Fruit fly (Drosophila melanogaster) whole organism, embryonic: ENCODE measurements around the gene asun.

Experiments used
- Atf3 ChIP-seq: fragments of 200-800 bp; sonication (Bioruptor generic); optimal IDR thresholded peaks from 3 replicates; lab custom pipeline; 2016; ENCODE audit warnings: missing biosample characterization, missing genetic modification characterization
- Awh ChIP-seq: fragments of 200-800 bp; sonication (Bioruptor generic); IDR thresholded peaks from 2 replicates; pipeline ENCODE4, ENCODE4 v1.3.6; 2022; ENCODE audit warnings: missing biosample characterization, missing genetic modification characterization
- Bdp1 ChIP-seq: fragments of 200-800 bp; sonication (Bioruptor generic); optimal IDR thresholded peaks from 3 replicates; lab custom pipeline; 2016; ENCODE audit warnings: missing biosample characterization, missing genetic modification characterization
- CG11456 ChIP-seq: fragments of 200-800 bp; sonication (Bioruptor generic); IDR thresholded peaks from 3 replicates; pipeline ENCODE4 v1.3.6; 2022; ENCODE audit warnings: missing biosample characterization, missing genetic modification characterization
- CG13123 ChIP-seq: fragments of 200-800 bp; sonication (Bioruptor generic); optimal IDR thresholded peaks from 2 replicates; lab custom pipeline; 2016; ENCODE audit warnings: missing biosample characterization, missing genetic modification characterization
- CG14860 ChIP-seq: fragments of 200-800 bp; sonication (Bioruptor generic); IDR thresholded peaks from 3 replicates; pipeline ENCODE4 v1.3.6; 2022; ENCODE audit warnings: missing biosample characterization, missing genetic modification characterization; ENCODE audit not compliant: partially characterized antibody
- CG15696 ChIP-seq: fragments of 200-800 bp; sonication (Bioruptor generic); optimal IDR thresholded peaks from 2 replicates; lab custom pipeline; 2019; ENCODE audit warnings: missing biosample characterization, mild to moderate bottlenecking, missing genetic modification characterization, moderate library complexity
- CG1602 ChIP-seq: fragments of 200-800 bp; sonication (Bioruptor generic); optimal IDR thresholded peaks from 3 replicates; lab custom pipeline; 2016; ENCODE audit warnings: missing biosample characterization, missing genetic modification characterization
- CG1647 ChIP-seq: fragments of 200-800 bp; sonication (Bioruptor generic); optimal IDR thresholded peaks from 3 replicates; lab custom pipeline; 2016; ENCODE audit warnings: missing biosample characterization, missing genetic modification characterization
- CG16815 ChIP-seq: fragments of 200-800 bp; sonication (Bioruptor generic); optimal IDR thresholded peaks from 3 replicates; lab custom pipeline; 2017; ENCODE audit warnings: missing biosample characterization, mild to moderate bottlenecking, missing genetic modification characterization
- CG17361 ChIP-seq: fragments of 200-800 bp; sonication (Bioruptor generic); IDR thresholded peaks from 3 replicates; pipeline ENCODE4 v1.3.6; 2022; ENCODE audit warnings: missing biosample characterization, missing genetic modification characterization
- CG17829 ChIP-seq: fragments of 200-800 bp; optimal IDR thresholded peaks from 2 replicates; lab custom pipeline; 2019; ENCODE audit warnings: missing biosample characterization, mild to moderate bottlenecking, missing genetic modification characterization, moderate library complexity
- CG3163 ChIP-seq: fragments of 200-800 bp; sonication (Bioruptor generic); optimal IDR thresholded peaks from 3 replicates; lab custom pipeline; 2016; ENCODE audit warnings: missing biosample characterization, missing genetic modification characterization
- CG34422 ChIP-seq: fragments of 200-800 bp; sonication (Bioruptor generic); IDR thresholded peaks from 3 replicates; pipeline ENCODE4 v1.3.6; 2022; ENCODE audit warnings: missing biosample characterization, missing genetic modification characterization
- CG3838 ChIP-seq: fragments of 200-800 bp; sonication (Bioruptor generic); optimal IDR thresholded peaks from 3 replicates; lab custom pipeline; 2016; ENCODE audit warnings: missing biosample characterization, missing genetic modification characterization
- CG4617 ChIP-seq: fragments of 200-800 bp; sonication (Bioruptor generic); optimal IDR thresholded peaks from 3 replicates; lab custom pipeline; 2016; ENCODE audit warnings: missing biosample characterization, missing genetic modification characterization, borderline replicate concordance
- CG6254 ChIP-seq: fragments of 200-800 bp; sonication (Bioruptor generic); optimal IDR thresholded peaks from 3 replicates; lab custom pipeline; 2017; ENCODE audit warnings: mild to moderate bottlenecking, missing biosample characterization, missing genetic modification reagents, missing genetic modification characterization
- CG7786 ChIP-seq: fragments of 200-800 bp; sonication (Bioruptor generic); optimal IDR thresholded peaks from 2 replicates; lab custom pipeline; 2016; ENCODE audit warnings: missing biosample characterization, missing genetic modification characterization
- CG7963 ChIP-seq: fragments of 200-800 bp; sonication (Bioruptor generic); IDR thresholded peaks from 3 replicates; pipeline ENCODE4 v1.3.6; 2022; ENCODE audit warnings: missing biosample characterization, missing genetic modification characterization; ENCODE audit not compliant: partially characterized antibody
- CG8290 ChIP-seq, 3 experiments: fragments of 200-800 bp; sonication (Bioruptor generic); optimal IDR thresholded peaks; 2 replicates each; lab custom pipeline; 2016 to 2019; ENCODE audit warnings: missing biosample characterization in 3 of 3, missing genetic modification characterization in 3 of 3, mild to moderate bottlenecking in 2 of 3, moderate library complexity in 1 of 3
- E2f2 ChIP-seq: fragments of 200-800 bp; sonication (Bioruptor generic); IDR thresholded peaks from 2 replicates; pipeline ENCODE4 v1.3.6; 2022; ENCODE audit warnings: missing biosample characterization, missing genetic modification characterization
- H2.0 ChIP-seq: fragments of 200-800 bp; sonication (Bioruptor generic); IDR thresholded peaks from 2 replicates; pipeline ENCODE4 v1.3.6; 2022; ENCODE audit warnings: missing biosample characterization, missing genetic modification characterization
- HLHmδ ChIP-seq: fragments of 200-800 bp; sonication (Bioruptor generic); optimal IDR thresholded peaks from 2 replicates; lab custom pipeline; 2018; ENCODE audit warnings: missing biosample characterization, mild to moderate bottlenecking, missing genetic modification characterization, moderate library complexity
- NfI ChIP-seq: fragments of 200-800 bp; sonication (Bioruptor generic); optimal IDR thresholded peaks from 3 replicates; lab custom pipeline; 2018; ENCODE audit warnings: missing biosample characterization, mild to moderate bottlenecking, missing genetic modification characterization, moderate library complexity
- Opbp ChIP-seq: fragments of 200-800 bp; sonication (Bioruptor generic); IDR thresholded peaks from 3 replicates; pipeline ENCODE4 v1.3.6; 2022; ENCODE audit warnings: missing biosample characterization, missing genetic modification characterization; ENCODE audit not compliant: partially characterized antibody
- Rfx ChIP-seq: fragments of 200-800 bp; sonication (Bioruptor generic); IDR thresholded peaks from 2 replicates; pipeline ENCODE4 v1.3.6; 2022; ENCODE audit warnings: missing biosample characterization, missing genetic modification characterization
- al ChIP-seq: fragments of 200-800 bp; sonication (Bioruptor generic); IDR thresholded peaks from 2 replicates; pipeline ENCODE4 v1.3.6; 2022; ENCODE audit warnings: missing biosample characterization, missing genetic modification characterization
- ash1 ChIP-seq: fragments of 200-800 bp; sonication (Bioruptor generic); optimal IDR thresholded peaks from 2 replicates; lab custom pipeline; 2018; ENCODE audit warnings: missing biosample characterization, mild to moderate bottlenecking, missing genetic modification characterization
- bbx ChIP-seq: fragments of 200-800 bp; sonication (Bioruptor generic); IDR thresholded peaks from 2 replicates; pipeline ENCODE4 v1.3.6; 2022; ENCODE audit warnings: missing biosample characterization, missing genetic modification characterization; ENCODE audit not compliant: partially characterized antibody
- cg ChIP-seq: fragments of 200-800 bp; sonication (Bioruptor generic); optimal IDR thresholded peaks from 3 replicates; lab custom pipeline; 2019; ENCODE audit warnings: missing biosample characterization, mild to moderate bottlenecking, missing genetic modification characterization, moderate library complexity
- crol ChIP-seq: fragments of 200-800 bp; sonication (Bioruptor generic); IDR thresholded peaks from 2 replicates; pipeline ENCODE4 v1.3.6; 2022; ENCODE audit warnings: missing biosample characterization, missing genetic modification characterization
- cwo ChIP-seq: fragments of 200-800 bp; sonication (Bioruptor generic); optimal IDR thresholded peaks from 3 replicates; lab custom pipeline; 2017; ENCODE audit warnings: missing biosample characterization, missing genetic modification characterization, mild to moderate bottlenecking, moderate library complexity, missing genetic modification reagents
- dysf ChIP-seq: fragments of 200-800 bp; sonication (Bioruptor generic); IDR thresholded peaks from 3 replicates; pipeline ENCODE4 v1.3.6; 2022; ENCODE audit warnings: missing biosample characterization, missing genetic modification characterization
- esg ChIP-seq: fragments of 200-800 bp; sonication (Bioruptor generic); conservative IDR thresholded peaks from 2 replicates; pipeline ENCODE4 v1.3.6; 2022; ENCODE audit warnings: missing biosample characterization, missing genetic modification characterization
- fd64A ChIP-seq: fragments of 200-800 bp; sonication (Bioruptor generic); optimal IDR thresholded peaks from 3 replicates; lab custom pipeline; 2018; ENCODE audit warnings: missing biosample characterization, mild to moderate bottlenecking, missing genetic modification characterization
- h ChIP-seq: fragments of >200 bp; optimal IDR thresholded peaks from 2 replicates; lab custom pipeline; 2017
- inv ChIP-seq: fragments of 200-800 bp; sonication (Bioruptor generic); IDR thresholded peaks from 2 replicates; pipeline ENCODE4 v1.3.6; 2022; ENCODE audit warnings: missing biosample characterization, missing genetic modification characterization; ENCODE audit not compliant: partially characterized antibody
- klu ChIP-seq: fragments of 200-800 bp; sonication (Bioruptor generic); IDR thresholded peaks from 2 replicates; pipeline ENCODE4 v1.3.6; 2022; ENCODE audit warnings: missing biosample characterization, missing genetic modification characterization
- luna ChIP-seq: fragments of 200-800 bp; sonication (Bioruptor generic); optimal IDR thresholded peaks from 2 replicates; lab custom pipeline; 2016; ENCODE audit warnings: missing biosample characterization, missing genetic modification characterization
- nerfin-1 ChIP-seq: fragments of 200-800 bp; sonication (Bioruptor generic); optimal IDR thresholded peaks from 3 replicates; lab custom pipeline; 2019; ENCODE audit warnings: missing biosample characterization, mild to moderate bottlenecking, missing genetic modification characterization, moderate library complexity
- sc ChIP-seq, 3 experiments: fragments of >200 bp in 2 of 3; fragments of 200-800 bp in 1 of 3; sonication (Bioruptor generic) in 1 of 3; optimal IDR thresholded peaks; 2 replicates in 2 of 3; 3 replicates in 1 of 3; lab custom pipeline; 2017; ENCODE audit warnings: mild to moderate bottlenecking in 1 of 3, missing biosample characterization in 1 of 3, missing genetic modification characterization in 1 of 3, missing genetic modification reagents in 1 of 3
- sisA ChIP-seq: fragments of 200-800 bp; sonication (Bioruptor generic); IDR thresholded peaks from 2 replicates; pipeline ENCODE4 v1.3.6; 2022; ENCODE audit warnings: missing biosample characterization, missing genetic modification characterization
- slbo ChIP-seq: fragments of 200-800 bp; sonication (Bioruptor generic); IDR thresholded peaks from 2 replicates; pipeline ENCODE4 v1.3.6; 2022; ENCODE audit warnings: missing biosample characterization, missing genetic modification characterization
- sob ChIP-seq: fragments of 200-800 bp; sonication (Bioruptor generic); IDR thresholded peaks from 2 replicates; pipeline ENCODE4 v1.3.6; 2022; ENCODE audit warnings: missing biosample characterization, missing genetic modification characterization
- stc ChIP-seq: fragments of 200-800 bp; sonication (Bioruptor generic); IDR thresholded peaks from 2 replicates; pipeline ENCODE4 v1.3.6; 2022; ENCODE audit warnings: missing biosample characterization, missing genetic modification characterization
- tio ChIP-seq: fragments of 200-800 bp; sonication (Bioruptor generic); optimal IDR thresholded peaks from 2 replicates; lab custom pipeline; 2017; ENCODE audit warnings: missing biosample characterization, missing genetic modification characterization, inconsistent platforms
- tll ChIP-seq, 2 experiments: fragments of 200-800 bp in 1 of 2; fragments of >200 bp in 1 of 2; sonication (Bioruptor generic) in 1 of 2; optimal IDR thresholded peaks; 2 replicates each; lab custom pipeline; 2017 to 2019; ENCODE audit warnings: missing biosample characterization in 2 of 2, missing genetic modification characterization in 2 of 2, mild to moderate bottlenecking in 1 of 2, moderate library complexity in 1 of 2
- vvl ChIP-seq: fragments of 200-800 bp; sonication (Bioruptor generic); IDR thresholded peaks from 2 replicates; pipeline ENCODE4 v1.3.6; 2022; ENCODE audit warnings: missing biosample characterization, missing genetic modification characterization
- zen2 ChIP-seq: fragments of 200-800 bp; sonication (Bioruptor generic); IDR thresholded peaks from 3 replicates; pipeline ENCODE4 v1.3.6; 2022; ENCODE audit warnings: missing biosample characterization, missing genetic modification characterization; ENCODE audit not compliant: partially characterized antibody
- zfh1 ChIP-seq: fragments of 200-800 bp; sonication (Bioruptor generic); IDR thresholded peaks from 3 replicates; pipeline ENCODE4 v1.3.6; 2022; ENCODE audit warnings: missing biosample characterization, missing genetic modification characterization

The asun gene

dm6 chr3R:16241102-16241779 is 22.8 kb upstream of the asun start (continued):
- TF ChIP-seq zfh1 (GFP tag; lab: Robert Waterston, UW), result no peak
- no peak for TF ChIP-seq HLHmδ
- no peak for TF ChIP-seq vvl (GFP tag; lab: Robert Waterston, UW)
- TF ChIP-seq Atf3 (GFP tag; lab: Kevin White, UChicago), result no peak
- no peak for TF ChIP-seq luna (GFP tag; lab: Kevin White, UChicago)
- TF ChIP-seq CG16815 (GFP tag; lab: Kevin White, UChicago), result no peak
- TF ChIP-seq dysf (GFP tag; lab: Robert Waterston, UW), result no peak
- TF ChIP-seq sisA (GFP tag; lab: Robert Waterston, UW), result no peak
- no peak for TF ChIP-seq CG4617 (GFP tag; lab: Kevin White, UChicago)
- TF ChIP-seq slbo, result no peak
- peak; percentile 49 for TF ChIP-seq NfI (GFP tag; lab: Kevin White, UChicago)
- no peak for TF ChIP-seq nerfin-1 (tag; lab: Kevin White, UChicago)
- no peak for TF ChIP-seq CG17361 (GFP tag; lab: Robert Waterston, UW)
- TF ChIP-seq CG7786 (GFP tag; lab: Kevin White, UChicago), result no peak
- TF ChIP-seq zen2 (GFP tag; lab: Robert Waterston, UW), result no peak
- TF ChIP-seq Awh (GFP tag; lab: Robert Waterston, UW), result no peak
- peak; percentile 60 for TF ChIP-seq CG1647 (GFP tag; lab: Kevin White, UChicago)
- peak; percentile 47 for TF ChIP-seq CG17829 (tag; lab: Kevin White, UChicago)
- peak; percentile 45 for TF ChIP-seq CG8290 (GFP tag; optimal IDR thresholded peaks at IDR 0.05; lab: Kevin White, UChicago)
- TF ChIP-seq CG8290 (tag; optimal IDR thresholded peaks at IDR 0.05; lab: Kevin White, UChicago), result peak; percentile 22 to 90
- TF ChIP-seq CG3163 (GFP tag; lab: Kevin White, UChicago), result peak; percentile 78
- TF ChIP-seq tio (GFP tag; lab: Kevin White, UChicago), result no peak
- TF ChIP-seq CG7963 (GFP tag; lab: Robert Waterston, UW), result no peak
- TF ChIP-seq CG3838, result no peak
- TF ChIP-seq stc (GFP tag; lab: Robert Waterston, UW), result no peak
- no peak for TF ChIP-seq H2.0 (GFP tag; lab: Robert Waterston, UW)
- TF ChIP-seq esg (GFP tag; lab: Robert Waterston, UW), result no peak
- peak; percentile 83 for TF ChIP-seq cwo (GFP tag; lab: Kevin White, UChicago)
- peak; percentile 40 for TF ChIP-seq fd64A (GFP tag; lab: Kevin White, UChicago)
- TF ChIP-seq klu (GFP tag; lab: Robert Waterston, UW), result no peak
- no peak for TF ChIP-seq tll (GFP tag; optimal IDR thresholded peaks at IDR 0.05; lab: Kevin White, UChicago)
- TF ChIP-seq CG34422, result no peak
- TF ChIP-seq CG11456 (GFP tag; lab: Robert Waterston, UW), result no peak
- TF ChIP-seq sob, result no peak
- no peak for TF ChIP-seq al
- no peak for TF ChIP-seq Opbp (GFP tag; lab: Robert Waterston, UW)
- TF ChIP-seq h (lab: Kevin White, UChicago), result no peak
- TF ChIP-seq sc (optimal IDR thresholded peaks at IDR 0.05; lab: Kevin White, UChicago), result no peak
- no peak for TF ChIP-seq sc (GFP tag; optimal IDR thresholded peaks at IDR 0.05; lab: Kevin White, UChicago)
- no peak for TF ChIP-seq crol (GFP tag; lab: Robert Waterston, UW)
- TF ChIP-seq CG1602, result peak; percentile 32
- TF ChIP-seq E2f2, result no peak
- no peak for TF ChIP-seq CG6254 (GFP tag; lab: Kevin White, UChicago)
- no peak for TF ChIP-seq bbx (GFP tag; lab: Robert Waterston, UW)
- TF ChIP-seq CG13123 (GFP tag; lab: Kevin White, UChicago), result no peak
- peak; percentile 99 for TF ChIP-seq cg (GFP tag; lab: Kevin White, UChicago)
- no peak for TF ChIP-seq Bdp1 (GFP tag; lab: Kevin White, UChicago)
- peak; percentile 48 for TF ChIP-seq ash1 (GFP tag; lab: Kevin White, UChicago)
- peak; percentile 14 for TF ChIP-seq CG15696 (tag; lab: Kevin White, UChicago)
- no peak for TF ChIP-seq Rfx (GFP tag; lab: Robert Waterston, UW)
- no peak for TF ChIP-seq CG14860 (GFP tag; lab: Robert Waterston, UW)
- no peak for TF ChIP-seq inv (GFP tag; lab: Robert Waterston, UW)
